Worm (Caenorhabditis elegans) whole organism, L1 larva: Measurements from ENCODE around the gene sdz-5.
"Not testable (repeated sequence)": the region's sequence is repeated elsewhere in the genome, so short reads cannot be mapped to it uniquely, and the experiment has no call there.

ENCODE experiments used
- C04F5.9 ChIP-seq: sonication (generic microtip); optimal IDR thresholded peaks from 2 replicates; lab custom pipeline; 2016; ENCODE audit warnings: missing genetic modification characterization, missing compliant biosample characterization
- C16A3.4 ChIP-seq: fragments of 150-350 bp; optimal IDR thresholded peaks from 2 replicates; lab custom pipeline; 2014; ENCODE audit warnings: missing biosample characterization, missing genetic modification characterization
- F16B12.6 ChIP-seq: fragments of 150-350 bp; optimal IDR thresholded peaks from 2 replicates; lab custom pipeline; 2014; ENCODE audit warnings: missing biosample characterization, missing genetic modification characterization
- Y116A8C.19 ChIP-seq: sonication (generic microtip); optimal IDR thresholded peaks from 2 replicates; lab custom pipeline; 2016; ENCODE audit warnings: missing compliant biosample characterization, missing genetic modification characterization, borderline replicate concordance
- aha-1 ChIP-seq: fragments of 150-350 bp; optimal IDR thresholded peaks from 2 replicates; lab custom pipeline; 2014; ENCODE audit warnings: missing biosample characterization, missing genetic modification characterization
- ama-1 ChIP-seq: fragments of 150-350 bp; optimal IDR thresholded peaks from 2 replicates; lab custom pipeline; 2014
- blmp-1 ChIP-seq: fragments of 150-350 bp; optimal IDR thresholded peaks from 2 replicates; lab custom pipeline; 2014; ENCODE audit warnings: missing biosample characterization, missing genetic modification characterization
- ces-1 ChIP-seq: fragments of 150-350 bp; optimal IDR thresholded peaks from 2 replicates; lab custom pipeline; 2014; ENCODE audit warnings: missing biosample characterization, missing genetic modification reagents, missing genetic modification characterization
- efl-1 ChIP-seq, 4 experiments: fragments of 150-350 bp; optimal IDR thresholded peaks in 3 of 4; peaks in 1 of 4; 1 replicate in 1 of 4; 2 replicates in 3 of 4; lab custom pipeline; 2014; ENCODE audit warnings: missing biosample characterization in 2 of 4, missing genetic modification characterization in 2 of 4, missing genetic modification reagents in 2 of 4
- elt-2 ChIP-seq: sonication (generic microtip); optimal IDR thresholded peaks from 2 replicates; lab custom pipeline; 2016; ENCODE audit warnings: missing genetic modification characterization, mild to moderate bottlenecking, inconsistent platforms, missing compliant biosample characterization, missing genetic modification reagents
- ets-5 ChIP-seq: fragments of 200-800 bp; sonication (Bioruptor generic); IDR thresholded peaks from 2 replicates; pipeline ENCODE4 v1.3.6; 2022; ENCODE audit warnings: missing genetic modification characterization, missing compliant biosample characterization
- fkh-10 ChIP-seq: sonication (generic microtip); optimal IDR thresholded peaks from 2 replicates; lab custom pipeline; 2017; ENCODE audit warnings: missing biosample characterization, missing genetic modification reagents, missing genetic modification characterization
- fkh-4 ChIP-seq: sonication (generic microtip); optimal IDR thresholded peaks from 2 replicates; lab custom pipeline; 2016; ENCODE audit warnings: missing compliant biosample characterization, missing genetic modification characterization, borderline replicate concordance
- grh-1 ChIP-seq: fragments of 200-800 bp; sonication (Bioruptor generic); IDR thresholded peaks from 2 replicates; pipeline ENCODE4 v1.3.6; 2022; ENCODE audit warnings: missing genetic modification reagents, missing genetic modification characterization, missing compliant biosample characterization
- hlh-17 ChIP-seq: fragments of 200-800 bp; sonication (Bioruptor generic); optimal IDR thresholded peaks from 2 replicates; lab custom pipeline; 2018; ENCODE audit warnings: missing genetic modification characterization, mild to moderate bottlenecking, missing compliant biosample characterization, moderate library complexity, borderline replicate concordance
- hlh-4 ChIP-seq: sonication (generic microtip); optimal IDR thresholded peaks from 2 replicates; lab custom pipeline; 2016; ENCODE audit warnings: mild to moderate bottlenecking, missing genetic modification characterization, missing compliant biosample characterization
- irx-1 ChIP-seq: sonication (generic microtip); optimal IDR thresholded peaks from 2 replicates; lab custom pipeline; 2016; ENCODE audit warnings: missing genetic modification characterization, missing compliant biosample characterization
- lin-14 ChIP-seq: fragments of 200-800 bp; sonication (Bioruptor generic); optimal IDR thresholded peaks from 2 replicates; lab custom pipeline; 2018; ENCODE audit warnings: mild to moderate bottlenecking, missing genetic modification characterization, moderate library complexity, missing compliant biosample characterization
- lin-39 ChIP-seq: fragments of 150-350 bp; optimal IDR thresholded peaks from 2 replicates; lab custom pipeline; 2014; ENCODE audit warnings: missing biosample characterization, missing genetic modification reagents, missing genetic modification characterization
- mef-2 ChIP-seq: fragments of 150-350 bp; optimal IDR thresholded peaks from 2 replicates; lab custom pipeline; 2014; ENCODE audit warnings: missing biosample characterization, missing genetic modification characterization
- nhr-28 ChIP-seq: fragments of 150-350 bp; optimal IDR thresholded peaks from 2 replicates; lab custom pipeline; 2014; ENCODE audit warnings: missing biosample characterization, missing genetic modification characterization
- nhr-47 ChIP-seq: sonication (generic microtip); optimal IDR thresholded peaks from 2 replicates; lab custom pipeline; 2016; ENCODE audit warnings: mild to moderate bottlenecking, missing genetic modification characterization, moderate library complexity, missing compliant biosample characterization
- nhr-84 ChIP-seq: sonication (generic microtip); optimal IDR thresholded peaks from 2 replicates; lab custom pipeline; 2017; ENCODE audit warnings: missing biosample characterization, missing genetic modification characterization
- nhr-85 ChIP-seq: sonication (generic microtip); peaks from one replicate; lab custom pipeline; 2016; ENCODE audit warnings: missing genetic modification characterization, inconsistent platforms, missing compliant biosample characterization
- nhr-90 ChIP-seq: sonication (generic microtip); optimal IDR thresholded peaks from 2 replicates; lab custom pipeline; 2016; ENCODE audit warnings: mild to moderate bottlenecking, missing genetic modification characterization, missing compliant biosample characterization; ENCODE audit not compliant: poor library complexity
- pag-3 ChIP-seq: sonication (generic microtip); optimal IDR thresholded peaks from 2 replicates; lab custom pipeline; 2017; ENCODE audit warnings: missing genetic modification characterization, mild to moderate bottlenecking, missing compliant biosample characterization, antibody characterized with exemption, borderline replicate concordance; ENCODE audit not compliant: insufficient read depth
- pax-3 ChIP-seq: fragments of 200-800 bp; sonication (Bioruptor generic); optimal IDR thresholded peaks from 2 replicates; lab custom pipeline; 2018; ENCODE audit warnings: mild to moderate bottlenecking, missing genetic modification characterization, moderate library complexity, missing compliant biosample characterization
- sox-4 ChIP-seq: sonication (generic microtip); optimal IDR thresholded peaks from 2 replicates; lab custom pipeline; 2016; ENCODE audit warnings: missing genetic modification characterization, missing compliant biosample characterization
- sptf-1 ChIP-seq: fragments of 150-350 bp; optimal IDR thresholded peaks from 2 replicates; lab custom pipeline; 2014; ENCODE audit warnings: missing biosample characterization, missing genetic modification characterization
- sup-37 ChIP-seq: fragments of 200-800 bp; sonication (Bioruptor generic); optimal IDR thresholded peaks from 2 replicates; lab custom pipeline; 2018; ENCODE audit warnings: mild to moderate bottlenecking, missing genetic modification characterization, missing compliant biosample characterization
- tbx-2 ChIP-seq: sonication (generic microtip); optimal IDR thresholded peaks from 2 replicates; lab custom pipeline; 2016; ENCODE audit warnings: missing genetic modification characterization, missing compliant biosample characterization
- unc-130 ChIP-seq: fragments of 150-350 bp; optimal IDR thresholded peaks from 2 replicates; lab custom pipeline; 2017; ENCODE audit warnings: missing biosample characterization, missing genetic modification characterization, inconsistent platforms
- unc-86 ChIP-seq: sonication (generic microtip); optimal IDR thresholded peaks from 2 replicates; lab custom pipeline; 2016; ENCODE audit warnings: missing genetic modification characterization, missing compliant biosample characterization
- vab-15 ChIP-seq: sonication (generic microtip); optimal IDR thresholded peaks from 2 replicates; lab custom pipeline; 2017; ENCODE audit warnings: missing genotype, mild to moderate bottlenecking, missing genetic modification characterization, missing compliant biosample characterization
- xbp-1 ChIP-seq: sonication (generic microtip); optimal IDR thresholded peaks from 2 replicates; lab custom pipeline; 2016; ENCODE audit warnings: missing genetic modification characterization, missing compliant biosample characterization
- ztf-11 ChIP-seq, 2 experiments: sonication (generic microtip); optimal IDR thresholded peaks; 2 replicates each; lab custom pipeline; 2016 to 2017; ENCODE audit warnings: missing genetic modification characterization in 2 of 2, missing biosample characterization in 1 of 2, missing compliant biosample characterization in 1 of 2
- ztf-4 ChIP-seq: fragments of 150-350 bp; optimal IDR thresholded peaks from 2 replicates; lab custom pipeline; 2014; ENCODE audit warnings: missing biosample characterization, missing genetic modification characterization

Gene sdz-5

ce11 chrII:3030416-3030815 is 21.9 kb downstream of the sdz-5 start:
- TF ChIP-seq C16A3.4 (no peak), nhr-85 (tag; lab: Kevin White, UChicago) (peak; percentile 57), lin-14 (GFP tag; lab: Kevin White, UChicago) (peak; percentile 29), blmp-1 (tag; lab: Kevin White, UChicago) (peak; percentile 91)

DNA sequence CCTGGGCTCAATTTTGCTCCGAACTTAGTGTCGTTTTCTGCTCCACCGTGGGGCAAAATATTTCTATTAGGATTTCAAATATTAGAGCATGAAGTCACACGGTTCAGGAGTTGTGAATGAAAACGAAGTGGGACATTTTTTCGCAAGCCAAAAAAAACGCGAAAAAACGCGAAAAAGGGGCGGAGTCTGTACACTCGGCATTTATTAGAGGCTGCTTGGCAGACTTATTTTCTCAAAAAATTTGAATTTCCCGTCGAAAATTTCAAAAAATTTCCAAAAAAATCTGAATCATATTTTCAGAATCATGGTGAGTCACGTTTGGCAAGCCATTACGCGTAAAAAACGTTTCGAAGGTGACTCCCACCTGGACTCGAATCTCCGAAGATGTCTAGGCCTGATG is 24.0 kb downstream of the sdz-5 start, which contains the start of gene B0454.6:
Gene B0454.6 (plus strand): TSS at position 301 of the 400 bp plus-strand sequence.
- not testable (repeated sequence) for TF ChIP-seq Y116A8C.19, elt-2, C04F5.9 (tag; lab: Kevin White, UChicago)
- TF ChIP-seq, all 84 proteins: peak for 0; not testable (repeated sequence) for 84

ce11 chrII:3034914-3035313 is 26.4 kb downstream of the sdz-5 start:
- TF ChIP-seq vab-15 (no peak), ztf-11 (tag; optimal IDR thresholded peaks at IDR 0.05; lab: Kevin White, UChicago) (no peak), hlh-17 (GFP tag; lab: Kevin White, UChicago) (no peak), unc-130 (tag; lab: Kevin White, UChicago) (no peak), nhr-84 (tag; lab: Kevin White, UChicago) (no peak), nhr-47 (tag; lab: Kevin White, UChicago) (no peak), ztf-4 (tag; lab: Kevin White, UChicago) (no peak), blmp-1 (tag; lab: Kevin White, UChicago) (no peak), grh-1 (GFP tag; lab: Robert Waterston, UW) (no peak), irx-1 (tag; lab: Kevin White, UChicago) (no peak), fkh-10 (no peak), sox-4 (tag; lab: Kevin White, UChicago) (no peak), unc-86 (tag; lab: Kevin White, UChicago) (no peak), sptf-1 (tag; lab: Kevin White, UChicago) (no peak), mef-2 (no peak)

- no peak for TF ChIP-seq pax-3
- no peak for TF ChIP-seq aha-1 (tag; lab: Kevin White, UChicago)
- no peak for TF ChIP-seq hlh-4
- no peak for TF ChIP-seq efl-1 (optimal IDR thresholded peaks at IDR 0.05; lab: Kevin White, UChicago)
- TF ChIP-seq efl-1 (GFP tag; optimal IDR thresholded peaks at IDR 0.05 in 1 of 2; lab: Kevin White, UChicago): peak in 1 of 2 experiments; percentile 92
- TF ChIP-seq fkh-4: no peak
- TF ChIP-seq sup-37 (GFP tag; lab: Kevin White, UChicago): no peak
- TF ChIP-seq nhr-90 (tag; lab: Kevin White, UChicago): no peak
- TF ChIP-seq sox-4 (tag; lab: Kevin White, UChicago): no peak
- peak; percentile 43 for TF ChIP-seq nhr-85 (tag; lab: Kevin White, UChicago)
- no peak for TF ChIP-seq tbx-2
- no peak for TF ChIP-seq xbp-1 (tag; lab: Kevin White, UChicago)
- no peak for TF ChIP-seq pag-3 (tag; lab: Kevin White, UChicago)
- TF ChIP-seq F16B12.6 (tag; lab: Kevin White, UChicago): no peak
These were observed 27.8 kb downstream of the sdz-5 start for ce11 chrII:3036344-3036743.

- TF ChIP-seq efl-1 (optimal IDR thresholded peaks at IDR 0.05; lab: Kevin White, UChicago) (no peak), efl-1 (GFP tag; optimal IDR thresholded peaks at IDR 0.05 in 1 of 2; lab: Kevin White, UChicago) (peak in 1 of 2 experiments; percentile 2), nhr-47 (tag; lab: Kevin White, UChicago) (no peak), C04F5.9 (tag; lab: Kevin White, UChicago) (no peak), ama-1 (lab: Kevin White, UChicago) (no peak), ets-5 (GFP tag; lab: Robert Waterston, UW) (no peak), lin-39 (tag; lab: Kevin White, UChicago) (no peak), blmp-1 (tag; lab: Kevin White, UChicago) (peak; percentile 58), nhr-28 (tag; lab: Kevin White, UChicago) (no peak), ces-1 (GFP tag; lab: Kevin White, UChicago) (no peak)
These were observed 30.0 kb downstream of the sdz-5 start, which contains the start of the genes B0454.26 and B0454.5 for ce11 chrII:3038453-3038909. Gene B0454.26, minus strand, starts transcription at chrII:3038553. Gene B0454.5, plus strand, starts transcription at chrII:3038859.
